Worm (Caenorhabditis elegans) whole organism, L3 larva: ENCODE results near the gene tpst-2.
A peak's percentile ranks its signal among the peaks of the same experiment; 100 is the strongest.

Experiments
- ZK546.5 ChIP-seq: sonication (generic microtip); optimal IDR thresholded peaks from 2 replicates; lab custom pipeline; 2017; ENCODE audit warnings: missing biosample characterization, missing genetic modification characterization
- aly-2 ChIP-seq: fragments of 150-350 bp; optimal IDR thresholded peaks from 2 replicates; lab custom pipeline; 2014; ENCODE audit warnings: missing biosample characterization, missing genetic modification characterization
- ama-1 ChIP-seq: fragments of 150-350 bp; optimal IDR thresholded peaks from 2 replicates; lab custom pipeline; 2018
- ceh-28 ChIP-seq: fragments of 150-350 bp; optimal IDR thresholded peaks from 2 replicates; lab custom pipeline; 2014; ENCODE audit warnings: missing biosample characterization, missing genetic modification reagents, missing genetic modification characterization
- ceh-82 ChIP-seq: fragments of 150-350 bp; optimal IDR thresholded peaks from 2 replicates; lab custom pipeline; 2014; ENCODE audit warnings: missing biosample characterization, missing genetic modification characterization
- ceh-9 ChIP-seq: sonication (generic microtip); optimal IDR thresholded peaks from 2 replicates; lab custom pipeline; 2018; ENCODE audit warnings: missing biosample characterization, missing genetic modification characterization
- egl-27 ChIP-seq: sonication (generic microtip); optimal IDR thresholded peaks from 4 replicates; lab custom pipeline; 2017; ENCODE audit warnings: missing biosample characterization, missing genetic modification reagents, missing genetic modification characterization
- egl-5 ChIP-seq: fragments of 150-350 bp; optimal IDR thresholded peaks from 2 replicates; lab custom pipeline; 2017; ENCODE audit warnings: missing biosample characterization, missing genetic modification reagents, missing genetic modification characterization, inconsistent platforms
- elt-2 ChIP-seq: sonication (generic microtip); optimal IDR thresholded peaks from 2 replicates; lab custom pipeline; 2016; ENCODE audit warnings: missing genetic modification reagents, mild to moderate bottlenecking, missing genetic modification characterization, missing compliant biosample characterization
- eor-1 ChIP-seq, 2 experiments: fragments of 150-350 bp; optimal IDR thresholded peaks; 2 replicates each; lab custom pipeline; 2014 to 2018; ENCODE audit warnings: missing biosample characterization in 2 of 2, missing genetic modification characterization in 2 of 2
- fkh-10 ChIP-seq: sonication (generic microtip); optimal IDR thresholded peaks from 2 replicates; lab custom pipeline; 2017; ENCODE audit warnings: missing biosample characterization, missing genetic modification reagents, missing genetic modification characterization
- fkh-2 ChIP-seq: fragments of 150-350 bp; optimal IDR thresholded peaks from 2 replicates; lab custom pipeline; 2014; ENCODE audit warnings: missing biosample characterization, missing genetic modification reagents, missing genetic modification characterization
- fos-1 ChIP-seq: fragments of 150-350 bp; optimal IDR thresholded peaks from 2 replicates; lab custom pipeline; 2014; ENCODE audit warnings: missing biosample characterization, missing genetic modification characterization
- hmg-11 ChIP-seq: sonication (generic microtip); optimal IDR thresholded peaks from 2 replicates; lab custom pipeline; 2016; ENCODE audit warnings: missing genetic modification characterization, missing compliant biosample characterization
- lin-39 ChIP-seq: fragments of 150-350 bp; optimal IDR thresholded peaks from 2 replicates; lab custom pipeline; 2018; ENCODE audit warnings: missing biosample characterization, missing genetic modification reagents, missing genetic modification characterization
- lsy-12 ChIP-seq: sonication (generic microtip); optimal IDR thresholded peaks from 2 replicates; lab custom pipeline; 2016; ENCODE audit warnings: mild to moderate bottlenecking, missing genetic modification characterization, missing compliant biosample characterization
- mdl-1 ChIP-seq: fragments of 150-350 bp; optimal IDR thresholded peaks from 2 replicates; lab custom pipeline; 2014; ENCODE audit warnings: missing biosample characterization, missing genetic modification characterization
- mml-1 ChIP-seq: fragments of 150-350 bp; sonication (generic microtip); optimal IDR thresholded peaks from 3 replicates; lab custom pipeline; 2014; ENCODE audit warnings: missing biosample characterization, missing genetic modification characterization
- nfya-1 ChIP-seq: sonication (generic microtip); optimal IDR thresholded peaks from 2 replicates; lab custom pipeline; 2017; ENCODE audit warnings: missing genetic modification characterization, mild to moderate bottlenecking, missing compliant biosample characterization, antibody characterized with exemption, moderate library complexity; ENCODE audit not compliant: insufficient read depth
- nhr-11 ChIP-seq: fragments of 150-350 bp; optimal IDR thresholded peaks from 2 replicates; lab custom pipeline; 2014; ENCODE audit warnings: missing biosample characterization, missing genetic modification characterization
- nhr-12 ChIP-seq: fragments of 150-350 bp; optimal IDR thresholded peaks from 2 replicates; lab custom pipeline; 2014; ENCODE audit warnings: missing biosample characterization, missing genetic modification characterization
- nhr-23 ChIP-seq: fragments of 150-350 bp; optimal IDR thresholded peaks from 2 replicates; lab custom pipeline; 2014; ENCODE audit warnings: missing biosample characterization, missing genetic modification reagents, missing genetic modification characterization
- nhr-237 ChIP-seq: fragments of 150-350 bp; optimal IDR thresholded peaks from 2 replicates; lab custom pipeline; 2014; ENCODE audit warnings: missing biosample characterization, missing genetic modification characterization
- nhr-25 ChIP-seq: sonication (generic microtip); optimal IDR thresholded peaks from 2 replicates; lab custom pipeline; 2017; ENCODE audit warnings: missing biosample characterization, missing genetic modification characterization
- nhr-67 ChIP-seq: fragments of 150-350 bp; optimal IDR thresholded peaks from 2 replicates; lab custom pipeline; 2014; ENCODE audit warnings: missing biosample characterization, missing genetic modification characterization
- nhr-76 ChIP-seq: fragments of 150-350 bp; sonication (generic microtip); optimal IDR thresholded peaks from 5 replicates; lab custom pipeline; 2014; ENCODE audit warnings: missing biosample characterization, missing genetic modification characterization
- nhr-77 ChIP-seq: fragments of 150-350 bp; optimal IDR thresholded peaks from 2 replicates; lab custom pipeline; 2014; ENCODE audit warnings: missing biosample characterization, missing genetic modification characterization
- pha-4 ChIP-seq: fragments of 150-350 bp; optimal IDR thresholded peaks from 2 replicates; lab custom pipeline; 2014; ENCODE audit warnings: missing biosample characterization, missing genetic modification reagents, missing genetic modification characterization
- pqm-1 ChIP-seq: fragments of 150-350 bp; optimal IDR thresholded peaks from 2 replicates; lab custom pipeline; 2017; ENCODE audit warnings: missing biosample characterization, missing genetic modification characterization, inconsistent platforms
- sea-2 ChIP-seq: fragments of 150-350 bp; sonication (generic microtip); optimal IDR thresholded peaks from 4 replicates; lab custom pipeline; 2014; ENCODE audit warnings: missing biosample characterization, missing genetic modification reagents, missing genetic modification characterization
- snpc-4 ChIP-seq: fragments of 150-350 bp; optimal IDR thresholded peaks from 2 replicates; lab custom pipeline; 2014; ENCODE audit warnings: missing biosample characterization, missing genetic modification characterization
- tbx-2 ChIP-seq: sonication (generic microtip); optimal IDR thresholded peaks from 2 replicates; lab custom pipeline; 2016; ENCODE audit warnings: mild to moderate bottlenecking, missing genetic modification characterization, missing compliant biosample characterization
- unc-39 ChIP-seq: sonication (generic microtip); optimal IDR thresholded peaks from 4 replicates; lab custom pipeline; 2017; ENCODE audit warnings: missing biosample characterization, missing genetic modification characterization
- unc-62 ChIP-seq: fragments of 150-350 bp; sonication (generic microtip); optimal IDR thresholded peaks from 4 replicates; lab custom pipeline; 2014; ENCODE audit warnings: missing biosample characterization, missing genetic modification reagents, missing genetic modification characterization
- ztf-11 ChIP-seq: fragments of 150-350 bp; optimal IDR thresholded peaks from 2 replicates; lab custom pipeline; 2014; ENCODE audit warnings: missing biosample characterization, missing genetic modification characterization

tpst-2 gene

ce11 chrIII:770958-771357, at the start of gene tpst-2:
TSS of gene tpst-2 (plus strand) at chrIII:771258.
- TF ChIP-seq nhr-67: no peak
- TF ChIP-seq lin-39 (tag; lab: Kevin White, UChicago): no peak
- TF ChIP-seq nhr-25 (tag; lab: Kevin White, UChicago): no peak
- no peak for TF ChIP-seq unc-62 (GFP tag; lab: Kevin White, UChicago)
- TF ChIP-seq aly-2 (tag; lab: Kevin White, UChicago): no peak
- TF ChIP-seq nfya-1 (tag; lab: Kevin White, UChicago): no peak
- TF ChIP-seq ama-1: no peak
- TF ChIP-seq nhr-237 (tag; lab: Kevin White, UChicago): no peak
- no peak for TF ChIP-seq ceh-9 (tag; lab: Kevin White, UChicago)
- no peak for TF ChIP-seq egl-5 (tag; lab: Kevin White, UChicago)

- TF ChIP-seq ZK546.5 (tag; lab: Kevin White, UChicago) (no peak), nhr-12 (tag; lab: Kevin White, UChicago) (no peak)
Observed at ce11 chrIII:724819-725218, 46.2 kb upstream of the tpst-2 start, which contains the start of gene flp-24. TSS of gene flp-24 (plus strand) at chrIII:725119.

ce11 chrIII:728074-728473, 43.0 kb upstream of the tpst-2 start:
- no peak for TF ChIP-seq fkh-2 (tag; lab: Kevin White, UChicago)
- no peak for TF ChIP-seq nhr-76 (tag; lab: Kevin White, UChicago)
- no peak for TF ChIP-seq nhr-23 (tag; lab: Kevin White, UChicago)
- TF ChIP-seq unc-39 (tag; lab: Kevin White, UChicago): no peak
- TF ChIP-seq pha-4 (tag; lab: Kevin White, UChicago): no peak
- no peak for TF ChIP-seq hmg-11 (tag; lab: Kevin White, UChicago)
- no peak for TF ChIP-seq unc-62 (GFP tag; lab: Kevin White, UChicago)
- no peak for TF ChIP-seq ceh-82 (tag; lab: Kevin White, UChicago)
- TF ChIP-seq ceh-28 (tag; lab: Kevin White, UChicago): no peak
- no peak for TF ChIP-seq snpc-4 (tag; lab: Kevin White, UChicago)
- TF ChIP-seq tbx-2 (tag; lab: Kevin White, UChicago): no peak
- no peak for TF ChIP-seq nhr-11

- TF ChIP-seq eor-1 (tag; optimal IDR thresholded peaks at IDR 0.05; lab: Kevin White, UChicago): no peak
- no peak for TF ChIP-seq fos-1
- no peak for TF ChIP-seq lsy-12 (tag; lab: Kevin White, UChicago)
- TF ChIP-seq pqm-1: no peak
- no peak for TF ChIP-seq egl-27 (tag; lab: Kevin White, UChicago)
- TF ChIP-seq tbx-2 (tag; lab: Kevin White, UChicago): no peak
- no peak for TF ChIP-seq hmg-11 (tag; lab: Kevin White, UChicago)
- TF ChIP-seq elt-2: no peak
- no peak for TF ChIP-seq nhr-77
- no peak for TF ChIP-seq mml-1 (tag; lab: Kevin White, UChicago)
- no peak for TF ChIP-seq nhr-11
- TF ChIP-seq sea-2 (GFP tag; lab: Kevin White, UChicago): no peak
- TF ChIP-seq mdl-1 (tag; lab: Kevin White, UChicago): no peak
Observed at ce11 chrIII:728694-729093, 42.4 kb upstream of the tpst-2 start.

DNA sequence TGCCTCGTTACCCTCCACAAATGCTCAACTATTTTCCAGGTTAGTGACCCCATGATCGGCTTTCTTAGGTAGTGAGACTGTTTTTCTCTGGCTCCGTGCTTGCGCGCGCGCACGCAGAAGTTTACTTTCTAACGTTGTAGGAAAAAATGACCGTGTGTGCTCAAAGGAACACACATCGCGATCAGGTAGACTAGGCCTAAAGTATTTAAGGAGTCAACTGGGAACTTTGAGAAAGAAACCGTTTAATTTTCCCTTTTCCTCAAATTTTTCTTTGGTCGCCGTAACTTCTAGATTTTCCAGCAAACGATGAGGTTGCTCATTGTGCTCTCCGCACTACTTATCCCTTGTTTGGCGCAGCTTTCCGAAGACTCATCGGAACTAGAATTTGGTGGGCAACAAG, 30.7 kb upstream of the tpst-2 start, which contains the start of gene idpp-1:
TSS of gene idpp-1 (plus strand) at position 301 of the 400 bp plus-strand sequence.
- TF ChIP-seq pha-4 (tag; lab: Kevin White, UChicago) (peak; percentile 63), fkh-10 (GFP tag; lab: Kevin White, UChicago) (no peak)

ce11 chrIII:744459-744858, 26.6 kb upstream of the tpst-2 start:
- no peak for TF ChIP-seq elt-2
- no peak for TF ChIP-seq sea-2 (GFP tag; lab: Kevin White, UChicago)
- no peak for TF ChIP-seq nhr-25 (tag; lab: Kevin White, UChicago)
- no peak for TF ChIP-seq ceh-28 (tag; lab: Kevin White, UChicago)
- TF ChIP-seq nhr-237 (tag; lab: Kevin White, UChicago): no peak
- TF ChIP-seq ztf-11 (tag; lab: Kevin White, UChicago): no peak
- TF ChIP-seq fos-1: no peak
- TF ChIP-seq fkh-10 (GFP tag; lab: Kevin White, UChicago): no peak
- TF ChIP-seq ceh-82 (tag; lab: Kevin White, UChicago): no peak
